Fruit fly (Drosophila melanogaster): ENCODE data around the gene CG9004.

CG9004 gene

DNA sequence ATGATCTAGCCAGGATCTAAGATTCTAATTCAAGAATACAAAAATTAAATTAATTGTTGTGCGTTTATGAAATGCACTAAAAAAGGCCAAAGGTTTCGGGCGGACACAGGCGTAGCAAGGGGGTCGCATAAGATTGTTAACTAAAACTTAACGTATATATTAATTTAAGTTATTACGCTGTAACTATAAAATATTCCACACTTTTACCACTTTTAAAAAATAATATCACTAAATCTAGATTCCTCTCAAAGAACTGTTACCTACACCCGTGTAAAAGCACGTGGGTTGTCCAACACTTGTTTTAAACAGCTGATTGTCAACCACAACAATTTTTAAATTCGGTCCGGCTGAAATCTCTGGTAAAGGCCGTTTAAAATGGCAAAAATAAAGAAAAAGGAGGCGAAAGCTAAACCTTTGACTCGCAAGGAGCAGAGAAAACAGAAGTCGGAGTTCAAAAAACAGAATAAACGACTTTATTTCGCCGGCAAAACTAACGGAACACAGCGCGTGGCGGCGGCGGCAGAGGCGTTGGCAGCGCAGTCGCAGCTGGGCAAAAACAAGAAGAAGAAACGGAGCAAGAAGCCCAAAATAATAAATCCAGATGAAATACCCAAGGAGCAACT, at the start of gene CG9004, which contains the start of gene mRpL23 (continued):
- no peak for TF ChIP-seq CG1832 (GFP tag; optimal IDR thresholded peaks at IDR 0.05)
- peak; percentile 99 for TF ChIP-seq Optix (GFP tag; IDR thresholded peaks at IDR 0.05)
- peak; percentile 96 for TF ChIP-seq psq (GFP tag; optimal IDR thresholded peaks at IDR 0.05)
- TF ChIP-seq CG13296 (GFP tag; optimal IDR thresholded peaks at IDR 0.05) = peak; percentile 98
- TF ChIP-seq Tbp (GFP tag; optimal IDR thresholded peaks at IDR 0.05) = no peak
- TF ChIP-seq CG42726 (GFP tag; IDR thresholded peaks at IDR 0.05; ENCODE audit: partially characterized antibody) = no peak
- TF ChIP-seq CG16813 (GFP tag; IDR thresholded peaks at IDR 0.05; ENCODE audit: partially characterized antibody) = 0 out of 3 replicates have a peak, but pooled peaks have one; percentile 8
- peak; percentile 99 for TF ChIP-seq otp (GFP tag; IDR thresholded peaks at IDR 0.05)
- peak; percentile 100 for TF ChIP-seq Max (GFP tag; optimal IDR thresholded peaks at IDR 0.05)
- peak; percentile 100 for TF ChIP-seq CG10267 (tag; optimal IDR thresholded peaks at IDR 0.05)
- peak; percentile 97 for TF ChIP-seq CG8089 (GFP tag; optimal IDR thresholded peaks at IDR 0.05)
- peak; percentile 99 for TF ChIP-seq chn (GFP tag; optimal IDR thresholded peaks at IDR 0.05)
- TF ChIP-seq CG6689 (GFP tag; IDR thresholded peaks at IDR 0.05) = peak; percentile 99
- peak; percentile 90 for TF ChIP-seq CG5180 (GFP tag; optimal IDR thresholded peaks at IDR 0.05)
- TF ChIP-seq odd (GFP tag; optimal IDR thresholded peaks at IDR 0.05) = peak; percentile 97
- TF ChIP-seq CG17186 (GFP tag; optimal IDR thresholded peaks at IDR 0.05) = peak; percentile 96
- TF ChIP-seq Antp (GFP tag; optimal IDR thresholded peaks at IDR 0.05) = peak; percentile 97
- no peak for TF ChIP-seq br (optimal IDR thresholded peaks at IDR 0.05)
- TF ChIP-seq Deaf1 (tag; optimal IDR thresholded peaks at IDR 0.05) = peak; percentile 86
- TF ChIP-seq chinmo (GFP tag; IDR thresholded peaks at IDR 0.05; ENCODE audit: partially characterized antibody) = no peak
- TF ChIP-seq scrt (GFP tag; optimal IDR thresholded peaks at IDR 0.05) = peak; percentile 94
- TF ChIP-seq CG7372 (GFP tag; IDR thresholded peaks at IDR 0.05) = peak; percentile 100
- peak; percentile 97 for TF ChIP-seq Ets97D (GFP tag; optimal IDR thresholded peaks at IDR 0.05)
- TF ChIP-seq eve (GFP tag; optimal IDR thresholded peaks at IDR 0.05) = peak in 1 of 2 experiments; percentile 48
- peak; percentile 97 for TF ChIP-seq ab (GFP tag; optimal IDR thresholded peaks at IDR 0.05)
- TF ChIP-seq Oaz (GFP tag; IDR thresholded peaks at IDR 0.05) = peak; percentile 99
- peak; percentile 99 for TF ChIP-seq oc (tag; optimal IDR thresholded peaks at IDR 0.05)
- TF ChIP-seq CkIIα-i1 (GFP tag; IDR thresholded peaks at IDR 0.05) = peak; percentile 96
- TF ChIP-seq CG3407 (GFP tag; optimal IDR thresholded peaks at IDR 0.05) = peak; percentile 97
- TF ChIP-seq CG12769 (tag; optimal IDR thresholded peaks at IDR 0.05) = peak; percentile 99
- peak; percentile 97 for TF ChIP-seq MTF-1 (GFP tag; optimal IDR thresholded peaks at IDR 0.05; ENCODE audit: borderline replicate concordance)
- TF ChIP-seq cg (GFP tag; optimal IDR thresholded peaks at IDR 0.05) = no peak
- TF ChIP-seq al (GFP tag; IDR thresholded peaks at IDR 0.05) = peak; percentile 99
- peak; percentile 99 for TF ChIP-seq CG30431 (GFP tag; optimal IDR thresholded peaks at IDR 0.05)
- TF ChIP-seq caup (GFP tag; optimal IDR thresholded peaks at IDR 0.05; ENCODE audit: severe bottlenecking) = peak; percentile 99
- peak; percentile 98 for TF ChIP-seq CG13123 (GFP tag; optimal IDR thresholded peaks at IDR 0.05)
- TF ChIP-seq vnd (GFP tag; IDR thresholded peaks at IDR 0.05; ENCODE audit: partially characterized antibody) = no peak
- TF ChIP-seq nerfin-1 (tag; optimal IDR thresholded peaks at IDR 0.05) = peak; percentile 97
- peak; percentile 92 for TF ChIP-seq CG17802 (tag; optimal IDR thresholded peaks at IDR 0.05)
- TF ChIP-seq bowl (GFP tag; IDR thresholded peaks at IDR 0.05) = peak; percentile 99
- TF ChIP-seq CG7786 (GFP tag; optimal IDR thresholded peaks at IDR 0.05) = peak; percentile 98
- peak; percentile 95 for TF ChIP-seq CG10431 (GFP tag; optimal IDR thresholded peaks at IDR 0.05)
- TF ChIP-seq CG15011 (GFP tag; optimal IDR thresholded peaks at IDR 0.05) = peak; percentile 98
- TF ChIP-seq fd64A (GFP tag; optimal IDR thresholded peaks at IDR 0.05) = peak; percentile 96
- peak; percentile 99 for TF ChIP-seq HLH54F (GFP tag; optimal IDR thresholded peaks at IDR 0.05)
- peak; percentile 97 for TF ChIP-seq ssp (GFP tag; IDR thresholded peaks at IDR 0.05)
- peak; percentile 98 for TF ChIP-seq twi (tag; optimal IDR thresholded peaks at IDR 0.05)
- peak; percentile 95 for TF ChIP-seq CG15514 (GFP tag; optimal IDR thresholded peaks at IDR 0.05)
- peak; percentile 65 for TF ChIP-seq CG7745 (tag; optimal IDR thresholded peaks at IDR 0.05)
